Worm (Caenorhabditis elegans): Measurements from ENCODE around the gene air-1.

The air-1 gene

ce11 chrV:8263941-8264340 lies 42.7 kb downstream of the air-1 start, which contains the start of gene C16D9.9:
Gene C16D9.9, plus strand, starts transcription at chrV:8264241.
- TF ChIP-seq ces-1 (GFP tag; optimal IDR thresholded peaks at IDR 0.05), result no peak

DNA sequence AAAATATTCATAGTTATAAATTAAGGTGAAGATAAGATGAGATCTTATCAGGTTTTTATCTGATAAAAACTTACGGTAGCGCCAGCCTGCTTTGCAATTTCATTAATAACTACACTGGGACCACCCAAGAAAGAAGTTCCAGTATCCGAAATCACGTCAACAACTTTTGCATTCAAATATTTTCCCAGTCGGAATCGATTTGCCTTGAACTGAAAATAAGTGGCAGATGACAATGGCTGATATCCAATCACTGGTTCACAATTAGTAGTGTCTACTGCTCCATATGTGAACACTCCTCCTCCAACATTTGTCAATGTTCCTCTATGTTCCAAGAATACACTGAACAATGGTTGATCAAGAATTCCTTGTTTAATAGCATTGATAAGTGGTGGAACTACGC lies 44.9 kb downstream of the air-1 start, which contains the start of gene F21F8.5:
Gene F21F8.5 (minus strand): TSS at position 101 of the 400 bp plus-strand sequence.
- no peak for TF ChIP-seq M03D4.4 (tag; optimal IDR thresholded peaks at IDR 0.05)
- no peak for TF ChIP-seq bed-3 (GFP tag; optimal IDR thresholded peaks at IDR 0.05)
- no peak for TF ChIP-seq ceh-83 (GFP tag; optimal IDR thresholded peaks at IDR 0.05)
- no peak for TF ChIP-seq ces-1 (GFP tag; optimal IDR thresholded peaks at IDR 0.05)
- TF ChIP-seq unc-62 (GFP tag; optimal IDR thresholded peaks at IDR 0.05), result no peak
- no peak for TF ChIP-seq pha-4 (tag; optimal IDR thresholded peaks at IDR 0.05)
- TF ChIP-seq drap-1 (GFP tag; optimal IDR thresholded peaks at IDR 0.05), result no peak
- TF ChIP-seq mls-2 (tag; optimal IDR thresholded peaks at IDR 0.05), result no peak
- TF ChIP-seq flh-1 (GFP tag; optimal IDR thresholded peaks at IDR 0.05), result no peak
- TF ChIP-seq zip-8 (tag; optimal IDR thresholded peaks at IDR 0.05), result no peak
- TF ChIP-seq cnd-1 (tag; optimal IDR thresholded peaks at IDR 0.05), result no peak
- no peak for TF ChIP-seq nhr-237 (tag; optimal IDR thresholded peaks at IDR 0.05)
- TF ChIP-seq nhr-2 (tag; optimal IDR thresholded peaks at IDR 0.05), result no peak
- TF ChIP-seq nhr-76 (tag; optimal IDR thresholded peaks at IDR 0.05), result no peak
- TF ChIP-seq tbx-8 (GFP tag; optimal IDR thresholded peaks at IDR 0.05), result no peak
- no peak for TF ChIP-seq ztf-11 (tag; optimal IDR thresholded peaks at IDR 0.05)
- TF ChIP-seq nhr-28 (tag; optimal IDR thresholded peaks at IDR 0.05), result no peak

DNA sequence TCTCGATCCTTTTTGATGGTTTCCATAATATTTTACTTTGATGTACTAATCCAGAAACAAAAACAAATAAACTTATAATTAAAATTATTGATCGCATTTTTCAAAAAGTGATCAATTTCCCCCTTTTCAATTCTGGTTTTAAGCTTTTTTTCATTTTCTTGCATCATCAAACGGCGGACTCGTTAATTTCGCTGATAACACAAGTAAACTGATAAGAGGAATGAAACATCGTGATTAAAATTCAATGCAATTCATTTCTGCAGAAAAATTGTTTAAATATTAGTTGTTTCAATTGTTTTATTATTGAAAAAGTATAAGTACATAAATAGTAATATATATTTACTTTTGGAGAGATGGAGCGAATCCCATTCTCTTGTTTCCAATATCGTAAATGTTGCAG lies 46.0 kb downstream of the air-1 start:
- TF ChIP-seq unc-120 (tag; optimal IDR thresholded peaks at IDR 0.05; ENCODE audit: poor library complexity, severe bottlenecking) (no peak), nhr-28 (tag; optimal IDR thresholded peaks at IDR 0.05) (no peak), ceh-83 (GFP tag; optimal IDR thresholded peaks at IDR 0.05) (no peak), unc-62 (GFP tag; optimal IDR thresholded peaks at IDR 0.05) (no peak), cnd-1 (tag; optimal IDR thresholded peaks at IDR 0.05) (no peak), flh-1 (GFP tag; optimal IDR thresholded peaks at IDR 0.05) (no peak)

ce11 chrV:8268902-8269301 lies 47.6 kb downstream of the air-1 start, which contains the start of the genes asp-6 and asp-12:
Gene asp-6, minus strand, starts transcription at chrV:8268937.
Gene asp-12, plus strand, starts transcription at chrV:8269210.
- TF ChIP-seq sptf-1 (tag; optimal IDR thresholded peaks at IDR 0.05), result no peak

DNA sequence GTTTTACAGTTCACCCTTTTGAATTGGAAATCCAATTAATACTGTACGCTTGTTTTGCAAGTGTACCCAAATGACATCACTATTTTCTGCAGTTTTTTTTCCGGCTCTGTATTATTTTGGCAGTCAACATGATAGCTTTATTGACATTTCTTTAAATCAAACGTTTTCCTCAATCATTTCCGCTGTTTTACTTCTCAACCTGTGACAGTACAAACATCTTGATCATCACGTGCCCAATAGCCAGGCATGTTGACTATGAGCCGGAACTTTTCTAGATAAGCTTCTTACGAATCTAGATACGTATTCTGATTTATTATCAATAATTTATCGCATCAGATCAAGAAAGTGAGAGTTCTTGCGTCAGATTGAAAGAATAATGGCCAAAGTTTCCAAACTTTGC lies 48.6 kb downstream of the air-1 start:
- TF ChIP-seq bed-3 (GFP tag; optimal IDR thresholded peaks at IDR 0.05) (no peak), ceh-39 (tag; optimal IDR thresholded peaks at IDR 0.05) (no peak), lin-13 (tag; optimal IDR thresholded peaks at IDR 0.05) (no peak), blmp-1 (tag; optimal IDR thresholded peaks at IDR 0.05) (no peak), lin-32 (GFP tag; optimal IDR thresholded peaks at IDR 0.05) (no peak), elt-1 (tag; optimal IDR thresholded peaks at IDR 0.05; ENCODE audit: borderline replicate concordance, insufficient read depth) (no peak)

- TF ChIP-seq cnd-1 (tag; optimal IDR thresholded peaks at IDR 0.05), result no peak
- TF ChIP-seq unc-120 (tag; optimal IDR thresholded peaks at IDR 0.05; ENCODE audit: poor library complexity, severe bottlenecking), result no peak
- no peak for TF ChIP-seq M03D4.4 (tag; optimal IDR thresholded peaks at IDR 0.05)
- no peak for TF ChIP-seq tbx-8 (GFP tag; optimal IDR thresholded peaks at IDR 0.05)
- TF ChIP-seq hlh-1 (tag; optimal IDR thresholded peaks at IDR 0.05), result no peak
- TF ChIP-seq mep-1 (tag; optimal IDR thresholded peaks at IDR 0.05), result no peak
- no peak for TF ChIP-seq ham-2 (GFP tag; optimal IDR thresholded peaks at IDR 0.05)
- no peak for TF ChIP-seq lin-13 (tag; optimal IDR thresholded peaks at IDR 0.05)
- no peak for TF ChIP-seq sptf-1 (tag; optimal IDR thresholded peaks at IDR 0.05)
- TF ChIP-seq mab-5 (tag; optimal IDR thresholded peaks at IDR 0.05), result no peak
- TF ChIP-seq snpc-4 (tag; optimal IDR thresholded peaks at IDR 0.05), result no peak
- TF ChIP-seq nhr-2 (tag; optimal IDR thresholded peaks at IDR 0.05), result no peak
- no peak for TF ChIP-seq elt-3 (tag; optimal IDR thresholded peaks at IDR 0.05)
- TF ChIP-seq nhr-12 (tag; optimal IDR thresholded peaks at IDR 0.05), result no peak
- no peak for TF ChIP-seq nhr-237 (tag; optimal IDR thresholded peaks at IDR 0.05)
- TF ChIP-seq elt-1 (tag; optimal IDR thresholded peaks at IDR 0.05; ENCODE audit: borderline replicate concordance, insufficient read depth), result no peak
- TF ChIP-seq ceh-43 (GFP tag; optimal IDR thresholded peaks at IDR 0.05), result no peak
Observed at ce11 chrV:8271395-8271794, 50.1 kb downstream of the air-1 start.
